Worm (Caenorhabditis elegans): ENCODE data around the gene R13D11.10.
"Not testable (repeated sequence)": the region's sequence is repeated elsewhere in the genome, so short reads cannot be mapped to it uniquely, and the experiment has no call there.

The R13D11.10 gene

ce11 chrV:813101-813500 is at the start of gene R13D11.10:
TSS of gene R13D11.10 (minus strand) at chrV:813201.
- TF ChIP-seq dao-5 (tag; optimal IDR thresholded peaks at IDR 0.05), result no peak
- TF ChIP-seq him-1 (tag; optimal IDR thresholded peaks at IDR 0.05), result no peak
- TF ChIP-seq W03F9.2 (tag; optimal IDR thresholded peaks at IDR 0.05), result no peak

- TF ChIP-seq dao-5 (tag; optimal IDR thresholded peaks at IDR 0.05), result no peak
- no peak for TF ChIP-seq W03F9.2 (tag; optimal IDR thresholded peaks at IDR 0.05)
Measured at ce11 chrV:858841-859456, 45.9 kb upstream of the R13D11.10 start.

ce11 chrV:856549-856948 is 43.5 kb upstream of the R13D11.10 start, which contains the start of gene K09C6.2:
TSS of gene K09C6.2 (plus strand) at chrV:856849.
- TF ChIP-seq him-1 (tag; optimal IDR thresholded peaks at IDR 0.05), result no peak
- TF ChIP-seq dao-5 (tag; optimal IDR thresholded peaks at IDR 0.05), result no peak
- no peak for TF ChIP-seq W03F9.2 (tag; optimal IDR thresholded peaks at IDR 0.05)

- no peak for TF ChIP-seq him-1 (tag; optimal IDR thresholded peaks at IDR 0.05)
- TF ChIP-seq dao-5 (tag; optimal IDR thresholded peaks at IDR 0.05), result no peak
- no peak for TF ChIP-seq W03F9.2 (tag; optimal IDR thresholded peaks at IDR 0.05)
Measured at ce11 chrV:854966-855365, 42.0 kb upstream of the R13D11.10 start, which contains the start of gene K09C6.9. TSS of gene K09C6.9 (minus strand) at chrV:855066.

- TF ChIP-seq W03F9.2 (tag; optimal IDR thresholded peaks at IDR 0.05), result no peak
- TF ChIP-seq dao-5 (tag; optimal IDR thresholded peaks at IDR 0.05), result no peak
- TF ChIP-seq him-1 (tag; optimal IDR thresholded peaks at IDR 0.05), result no peak
Measured at ce11 chrV:852184-852583, 39.2 kb upstream of the R13D11.10 start, which contains the start of gene K09C6.3. TSS of gene K09C6.3 (plus strand) at chrV:852484.

ce11 chrV:849512-849911 is 36.5 kb upstream of the R13D11.10 start, which contains the start of gene srbc-12:
TSS of gene srbc-12 (plus strand) at chrV:849812.
- TF ChIP-seq W03F9.2 (tag; optimal IDR thresholded peaks at IDR 0.05) (no peak), dao-5 (tag; optimal IDR thresholded peaks at IDR 0.05) (no peak), him-1 (tag; optimal IDR thresholded peaks at IDR 0.05) (no peak)

ce11 chrV:849042-849441 is 36.0 kb upstream of the R13D11.10 start:
- TF ChIP-seq dao-5 (tag; optimal IDR thresholded peaks at IDR 0.05), result no peak
- no peak for TF ChIP-seq W03F9.2 (tag; optimal IDR thresholded peaks at IDR 0.05)
- no peak for TF ChIP-seq him-1 (tag; optimal IDR thresholded peaks at IDR 0.05)

ce11 chrV:847521-847920 is 34.5 kb upstream of the R13D11.10 start, which contains the start of gene srbc-13:
TSS of gene srbc-13 (plus strand) at chrV:847821.
- TF ChIP-seq dao-5 (tag; optimal IDR thresholded peaks at IDR 0.05) (no peak), W03F9.2 (tag; optimal IDR thresholded peaks at IDR 0.05) (no peak), him-1 (tag; optimal IDR thresholded peaks at IDR 0.05) (no peak)

- TF ChIP-seq dao-5, him-1, W03F9.2 (tag; optimal IDR thresholded peaks at IDR 0.05): not testable (repeated sequence)
Measured at ce11 chrV:843118-843517, 30.1 kb upstream of the R13D11.10 start, which contains the start of gene K09C6.8. TSS of gene K09C6.8 (minus strand) at chrV:843218.

ce11 chrV:842611-843010 is 29.6 kb upstream of the R13D11.10 start:
- TF ChIP-seq W03F9.2 (tag; optimal IDR thresholded peaks at IDR 0.05), result no peak
- TF ChIP-seq him-1 (tag; optimal IDR thresholded peaks at IDR 0.05), result no peak
- TF ChIP-seq dao-5 (tag; optimal IDR thresholded peaks at IDR 0.05), result no peak

ce11 chrV:838984-839471 is 26.0 kb upstream of the R13D11.10 start, which contains the start of the genes K09C6.7 and K09C6.10:
TSS of gene K09C6.7 (minus strand) at chrV:839084.
TSS of gene K09C6.10 (plus strand) at chrV:839421.
- TF ChIP-seq him-1, dao-5, W03F9.2 (tag; optimal IDR thresholded peaks at IDR 0.05): not testable (repeated sequence)

- TF ChIP-seq dao-5 (tag; optimal IDR thresholded peaks at IDR 0.05) (no peak), him-1 (tag; optimal IDR thresholded peaks at IDR 0.05) (no peak), W03F9.2 (tag; optimal IDR thresholded peaks at IDR 0.05) (no peak)
Measured at ce11 chrV:833368-833767, 20.4 kb upstream of the R13D11.10 start, which contains the start of gene F41H8.1. TSS of gene F41H8.1 (plus strand) at chrV:833668.

ce11 chrV:826097-826496 is 13.1 kb upstream of the R13D11.10 start, which contains the start of gene F41H8.2:
TSS of gene F41H8.2 (plus strand) at chrV:826397.
- TF ChIP-seq W03F9.2 (tag; optimal IDR thresholded peaks at IDR 0.05), result no peak
- TF ChIP-seq dao-5 (tag; optimal IDR thresholded peaks at IDR 0.05), result no peak

ce11 chrV:822922-823321 is 9.9 kb upstream of the R13D11.10 start, which contains the start of gene srx-31:
TSS of gene srx-31 (minus strand) at chrV:823022.
- TF ChIP-seq W03F9.2, him-1, dao-5 (tag; optimal IDR thresholded peaks at IDR 0.05): not testable (repeated sequence)
